Fruit fly (Drosophila melanogaster): ENCODE data around the gene Rab9.

The Rab9 gene

dm6 chr2L:19421573-19421972 is 10.8 kb upstream of the Rab9 start:
- TF ChIP-seq CG12605 (GFP tag; IDR thresholded peaks at IDR 0.05) (no peak), Pif1B (GFP tag; optimal IDR thresholded peaks at IDR 0.05) (no peak)

dm6 chr2L:19422642-19423041 is 9.7 kb upstream of the Rab9 start:
- TF ChIP-seq CG32121 (GFP tag; IDR thresholded peaks at IDR 0.05) (no peak), rn (GFP tag; IDR thresholded peaks at IDR 0.05) (no peak), Pif1B (GFP tag; optimal IDR thresholded peaks at IDR 0.05) (no peak), gl (tag; optimal IDR thresholded peaks at IDR 0.05) (no peak), CG14655 (GFP tag; optimal IDR thresholded peaks at IDR 0.05) (no peak), Pif1A (GFP tag; optimal IDR thresholded peaks at IDR 0.05) (no peak), EcR (GFP tag; optimal IDR thresholded peaks at IDR 0.05) (no peak), CG13204 (GFP tag; optimal IDR thresholded peaks at IDR 0.05) (no peak), fd96Ca (GFP tag; IDR thresholded peaks at IDR 0.05) (no peak), CG12605 (GFP tag; IDR thresholded peaks at IDR 0.05) (no peak), Snoo (tag; optimal IDR thresholded peaks at IDR 0.05) (no peak), CG8159 (tag; optimal IDR thresholded peaks at IDR 0.05) (no peak), CG8301 (tag; optimal IDR thresholded peaks at IDR 0.05) (no peak)

dm6 chr2L:19423467-19424122 is 8.8 kb upstream of the Rab9 start, which contains the start of the genes Alp12 and CG13085:
Gene Alp12, plus strand, starts transcription at chr2L:19424050.
Gene CG13085, plus strand, starts transcription at chr2L:19424050.
- TF ChIP-seq Pif1B (GFP tag; optimal IDR thresholded peaks at IDR 0.05) (peak; percentile 95), CG13204 (GFP tag; optimal IDR thresholded peaks at IDR 0.05) (peak; percentile 74), CG15710 (tag; optimal IDR thresholded peaks at IDR 0.05) (peak; percentile 94), CG8301 (tag; optimal IDR thresholded peaks at IDR 0.05) (peak; percentile 99), CG12605 (GFP tag; IDR thresholded peaks at IDR 0.05) (peak; percentile 87), D1 (tag; optimal IDR thresholded peaks at IDR 0.05) (peak; percentile 89), gl (tag; optimal IDR thresholded peaks at IDR 0.05) (peak; percentile 75), CG10348 (GFP tag; IDR thresholded peaks at IDR 0.05) (peak; percentile 92), CG32121 (GFP tag; IDR thresholded peaks at IDR 0.05) (peak; percentile 97), fd96Ca (GFP tag; IDR thresholded peaks at IDR 0.05) (peak; percentile 79), Snoo (tag; optimal IDR thresholded peaks at IDR 0.05) (peak; percentile 93), CG14655 (GFP tag; optimal IDR thresholded peaks at IDR 0.05) (peak; percentile 100), CG34367 (tag; optimal IDR thresholded peaks at IDR 0.05) (peak; percentile 93), CG17806 (tag; optimal IDR thresholded peaks at IDR 0.05) (peak; percentile 93), Pif1A (GFP tag; optimal IDR thresholded peaks at IDR 0.05) (peak; percentile 96), Ets98B (GFP tag; IDR thresholded peaks at IDR 0.05) (peak; percentile 95), EcR (GFP tag; optimal IDR thresholded peaks at IDR 0.05) (peak; percentile 18), CG4496 (GFP tag; IDR thresholded peaks at IDR 0.05) (peak; percentile 96), CG9948 (tag; optimal IDR thresholded peaks at IDR 0.05) (peak; percentile 97), CG8159 (tag; optimal IDR thresholded peaks at IDR 0.05) (peak; percentile 95), rn (GFP tag; IDR thresholded peaks at IDR 0.05) (peak; percentile 91)

- TF ChIP-seq gl (tag; optimal IDR thresholded peaks at IDR 0.05) (no peak), fd96Ca (GFP tag; IDR thresholded peaks at IDR 0.05) (0 out of 3 replicates have a peak, but pooled peaks have one; percentile 57), CG32121 (GFP tag; IDR thresholded peaks at IDR 0.05) (no peak), Pif1B (GFP tag; optimal IDR thresholded peaks at IDR 0.05) (no peak), CG10348 (GFP tag; IDR thresholded peaks at IDR 0.05) (no peak), D1 (tag; optimal IDR thresholded peaks at IDR 0.05) (no peak), Snoo (tag; optimal IDR thresholded peaks at IDR 0.05) (no peak), rn (GFP tag; IDR thresholded peaks at IDR 0.05) (no peak), CG17806 (tag; optimal IDR thresholded peaks at IDR 0.05) (no peak), CG9948 (tag; optimal IDR thresholded peaks at IDR 0.05) (no peak), CG8159 (tag; optimal IDR thresholded peaks at IDR 0.05) (no peak), CG12605 (GFP tag; IDR thresholded peaks at IDR 0.05) (no peak), Ets98B (GFP tag; IDR thresholded peaks at IDR 0.05) (no peak), CG4496 (GFP tag; IDR thresholded peaks at IDR 0.05) (no peak), EcR (GFP tag; optimal IDR thresholded peaks at IDR 0.05) (peak; percentile 41), CG34367 (tag; optimal IDR thresholded peaks at IDR 0.05) (no peak), CG15710 (tag; optimal IDR thresholded peaks at IDR 0.05) (no peak), CG14655 (GFP tag; optimal IDR thresholded peaks at IDR 0.05) (no peak), CG8301 (tag; optimal IDR thresholded peaks at IDR 0.05) (peak; percentile 19), Pif1A (GFP tag; optimal IDR thresholded peaks at IDR 0.05) (no peak), CG13204 (GFP tag; optimal IDR thresholded peaks at IDR 0.05) (no peak)
Observed at dm6 chr2L:19424307-19424902, 8.0 kb upstream of the Rab9 start.

dm6 chr2L:19425105-19425504 is 7.3 kb upstream of the Rab9 start:
- no peak for TF ChIP-seq CG17806 (tag; optimal IDR thresholded peaks at IDR 0.05)
- no peak for TF ChIP-seq CG14655 (GFP tag; optimal IDR thresholded peaks at IDR 0.05)
- peak; percentile 38; the same call in 1 of the 2 replicates for TF ChIP-seq CG12605 (GFP tag; IDR thresholded peaks at IDR 0.05)
- peak; percentile 58 for TF ChIP-seq EcR (GFP tag; optimal IDR thresholded peaks at IDR 0.05)
- peak; percentile 26 for TF ChIP-seq gl (tag; optimal IDR thresholded peaks at IDR 0.05)

- TF ChIP-seq CG9948 (tag; optimal IDR thresholded peaks at IDR 0.05) (peak; percentile 36), CG8159 (tag; optimal IDR thresholded peaks at IDR 0.05) (peak; percentile 48), gl (tag; optimal IDR thresholded peaks at IDR 0.05) (no peak), CG15710 (tag; optimal IDR thresholded peaks at IDR 0.05) (peak; percentile 32), CG14655 (GFP tag; optimal IDR thresholded peaks at IDR 0.05) (peak; percentile 45), Snoo (tag; optimal IDR thresholded peaks at IDR 0.05) (peak; percentile 55), Pif1B (GFP tag; optimal IDR thresholded peaks at IDR 0.05) (peak; percentile 5), rn (GFP tag; IDR thresholded peaks at IDR 0.05) (no peak), fd96Ca (GFP tag; IDR thresholded peaks at IDR 0.05) (no peak; the same call in 2 of the 3 replicates), Ets98B (GFP tag; IDR thresholded peaks at IDR 0.05) (peak; percentile 39; the same call in 1 of the 2 replicates), D1 (tag; optimal IDR thresholded peaks at IDR 0.05) (peak; percentile 15), CG34367 (tag; optimal IDR thresholded peaks at IDR 0.05) (peak; percentile 39), CG17806 (tag; optimal IDR thresholded peaks at IDR 0.05) (peak; percentile 54), Pif1A (GFP tag; optimal IDR thresholded peaks at IDR 0.05) (peak; percentile 37), CG8301 (tag; optimal IDR thresholded peaks at IDR 0.05) (peak; percentile 23), CG12605 (GFP tag; IDR thresholded peaks at IDR 0.05) (no peak), CG4496 (GFP tag; IDR thresholded peaks at IDR 0.05) (peak; percentile 68; the same call in 2 of the 3 replicates)
Observed at dm6 chr2L:19425765-19426329, 6.5 kb upstream of the Rab9 start.

All from whole organism, pupa.